Fruit fly (Drosophila melanogaster): ENCODE measurements around the gene TTLL3B.

DNA sequence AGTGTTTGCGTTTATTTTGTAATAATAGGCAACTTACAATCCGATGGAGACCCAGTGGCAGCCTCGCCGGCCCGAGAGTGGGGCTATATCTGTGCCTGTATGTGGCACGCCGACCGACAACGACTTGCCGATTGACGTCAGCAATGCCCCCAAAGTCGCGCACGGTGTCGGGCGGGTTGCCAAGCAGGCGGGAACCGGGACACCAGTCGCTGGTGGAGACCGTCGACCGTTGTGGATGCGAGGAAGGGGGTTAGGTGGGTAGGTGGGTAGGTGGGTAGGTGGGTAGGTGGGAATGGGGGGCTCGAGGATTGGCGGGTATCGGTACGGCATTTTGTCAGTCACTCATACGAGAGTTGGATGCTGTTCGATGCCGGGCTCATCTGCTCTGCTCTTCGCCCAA, 18.4 kb downstream of the TTLL3B start:
- TF ChIP-seq CG14710 (tag; optimal IDR thresholded peaks at IDR 0.05), result no peak
- no peak for TF ChIP-seq D (optimal IDR thresholded peaks at IDR 0.05)
- TF ChIP-seq D (GFP tag; optimal IDR thresholded peaks at IDR 0.05), result no peak
- TF ChIP-seq nau (GFP tag; optimal IDR thresholded peaks at IDR 0.05), result no peak
- no peak for TF ChIP-seq CG10565 (GFP tag; optimal IDR thresholded peaks at IDR 0.05)
- no peak for TF ChIP-seq CG18476 (GFP tag; optimal IDR thresholded peaks at IDR 0.05)
- no peak for TF ChIP-seq Abd-B (GFP tag; optimal IDR thresholded peaks at IDR 0.05)
- no peak for TF ChIP-seq unc-4 (GFP tag; IDR thresholded peaks at IDR 0.05; ENCODE audit: partially characterized antibody)
- no peak for TF ChIP-seq Hsf (GFP tag; optimal IDR thresholded peaks at IDR 0.05)
- TF ChIP-seq CG10209 (GFP tag; optimal IDR thresholded peaks at IDR 0.05), result no peak
- TF ChIP-seq ttk (GFP tag; IDR thresholded peaks at IDR 0.05), result no peak
- TF ChIP-seq CG6272 (GFP tag; IDR thresholded peaks at IDR 0.05), result no peak
- TF ChIP-seq CG15479 (GFP tag; optimal IDR thresholded peaks at IDR 0.05), result no peak
- no peak for TF ChIP-seq Sin3A (optimal IDR thresholded peaks at IDR 0.05)
- TF ChIP-seq CG14441 (GFP tag; IDR thresholded peaks at IDR 0.05), result no peak
